Worm (Caenorhabditis elegans) whole organism, early embryonic: ENCODE measurements around the gene F59E12.8.

Source experiments
- ama-1 ChIP-seq: fragments of 150-350 bp; optimal IDR thresholded peaks from 2 replicates; lab custom pipeline; 2014
- tra-4 ChIP-seq: sonication (generic microtip); optimal IDR thresholded peaks from 2 replicates; lab custom pipeline; 2017; ENCODE audit warnings: missing genetic modification characterization, missing compliant biosample characterization

DNA sequence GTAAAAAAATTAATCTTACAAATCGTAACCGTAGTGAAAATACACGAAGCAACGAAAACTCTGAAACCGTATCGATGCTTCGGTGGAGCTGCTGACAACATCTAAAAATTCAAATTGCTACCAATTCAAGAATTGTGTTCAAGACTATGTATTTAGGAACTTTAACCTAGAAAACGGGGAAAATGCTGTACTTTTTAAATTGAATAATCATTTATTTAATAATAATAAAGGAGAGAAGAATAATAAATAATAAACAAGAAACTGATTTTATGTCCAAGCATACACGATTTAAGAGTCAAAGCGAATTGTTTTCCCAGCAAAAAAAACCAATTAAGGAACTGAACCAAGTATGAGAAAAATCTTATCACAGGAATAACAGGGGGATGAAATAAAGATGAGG lies 32.9 kb upstream of the F59E12.8 start, which contains the start of gene C25H3.17:
- no peak for TF ChIP-seq tra-4 (tag; lab: Kevin White, UChicago)
- no peak for TF ChIP-seq ama-1 (lab: Kevin White, UChicago)
